Worm (Caenorhabditis elegans): ENCODE measurements around the gene phg-1.

ce11 chrII:10105604-10106003 is 31.9 kb upstream of the phg-1 start, which contains the start of gene ZK945.4:
- TF ChIP-seq efl-1 (optimal IDR thresholded peaks at IDR 0.05) (no peak), efl-1 (GFP tag; optimal IDR thresholded peaks at IDR 0.05 in 1 of 2) (no peak), pqm-1 (tag; optimal IDR thresholded peaks at IDR 0.05) (no peak), pag-3 (tag; optimal IDR thresholded peaks at IDR 0.05; ENCODE audit: borderline replicate concordance, insufficient read depth) (no peak), ceh-8 (GFP tag; optimal IDR thresholded peaks at IDR 0.05) (no peak), nhr-90 (tag; optimal IDR thresholded peaks at IDR 0.05; ENCODE audit: poor library complexity) (no peak), lsy-2 (tag; optimal IDR thresholded peaks at IDR 0.05) (no peak), fkh-10 (GFP tag; optimal IDR thresholded peaks at IDR 0.05) (no peak), nhr-84 (tag; optimal IDR thresholded peaks at IDR 0.05) (no peak), lin-35 (GFP tag; optimal IDR thresholded peaks at IDR 0.05) (no peak), snpc-4 (tag; optimal IDR thresholded peaks at IDR 0.05) (no peak)

Measured in whole organism, L1 larva.